Fruit fly (Drosophila melanogaster): ENCODE results near the gene CG31869.

Gene CG31869

dm6 chr2L:10842326-10842725 is 41.4 kb upstream of the CG31869 start, which contains the start of gene CG6700:
CG6700 (minus strand) TSS chr2L:10842597.
- TF ChIP-seq stwl (tag; optimal IDR thresholded peaks at IDR 0.05) (peak; percentile 46), Scr (GFP tag; IDR thresholded peaks at IDR 0.05; ENCODE audit: partially characterized antibody) (peak; percentile 40), nerfin-1 (tag; optimal IDR thresholded peaks at IDR 0.05) (peak; percentile 98), scrt (GFP tag; optimal IDR thresholded peaks at IDR 0.05) (peak; percentile 21), vvl (GFP tag; IDR thresholded peaks at IDR 0.05) (no peak), tna (GFP tag; IDR thresholded peaks at IDR 0.05; ENCODE audit: partially characterized antibody) (0 out of 2 replicates have a peak, but pooled peaks have one; percentile 30), Dref (GFP tag; IDR thresholded peaks at IDR 0.05) (peak; percentile 59), CG15514 (GFP tag; optimal IDR thresholded peaks at IDR 0.05) (peak; percentile 58), CG1647 (GFP tag; optimal IDR thresholded peaks at IDR 0.05) (no peak), CG17829 (tag; optimal IDR thresholded peaks at IDR 0.05) (peak; percentile 9), sim (GFP tag; IDR thresholded peaks at IDR 0.05) (no peak), CG30020 (tag; optimal IDR thresholded peaks at IDR 0.05) (peak; percentile 67), HHEX (GFP tag; optimal IDR thresholded peaks at IDR 0.05) (no peak), Jarid2 (GFP tag; optimal IDR thresholded peaks at IDR 0.05) (no peak), schlank (tag; optimal IDR thresholded peaks at IDR 0.05) (no peak), pfk (GFP tag; optimal IDR thresholded peaks at IDR 0.05) (peak; percentile 90), MESR4 (GFP tag; optimal IDR thresholded peaks at IDR 0.05) (peak; percentile 98), CG17612 (GFP tag; IDR thresholded peaks at IDR 0.05) (no peak), CG11398 (GFP tag; optimal IDR thresholded peaks at IDR 0.05) (no peak), ham (GFP tag; IDR thresholded peaks at IDR 0.05) (no peak), bab2 (GFP tag; optimal IDR thresholded peaks at IDR 0.05) (no peak), trem (tag; optimal IDR thresholded peaks at IDR 0.05) (peak; percentile 55), psq (GFP tag; optimal IDR thresholded peaks at IDR 0.05) (peak; percentile 11), Max (GFP tag; optimal IDR thresholded peaks at IDR 0.05) (peak; percentile 11), CG12744 (GFP tag; optimal IDR thresholded peaks at IDR 0.05) (no peak), insv (GFP tag; optimal IDR thresholded peaks at IDR 0.05) (peak in 1 of 2 experiments; percentile 9), Xbp1 (GFP tag; optimal IDR thresholded peaks at IDR 0.05) (no peak), YL-1 (GFP tag; optimal IDR thresholded peaks at IDR 0.05) (peak; percentile 98), CG31441 (GFP tag; IDR thresholded peaks at IDR 0.05) (no peak), Neu2 (GFP tag; optimal IDR thresholded peaks at IDR 0.05; ENCODE audit: borderline replicate concordance) (no peak), CG34376 (GFP tag; optimal IDR thresholded peaks at IDR 0.05) (peak; percentile 55), kah (GFP tag; optimal IDR thresholded peaks at IDR 0.05) (no peak), CG3995 (GFP tag; optimal IDR thresholded peaks at IDR 0.05) (peak; percentile 20), CG11695 (GFP tag; IDR thresholded peaks at IDR 0.05) (peak; percentile 42; the same call in 2 of the 3 replicates), HmgZ (tag; optimal IDR thresholded peaks at IDR 0.05) (peak; percentile 30), CG2199 (GFP tag; IDR thresholded peaks at IDR 0.05) (no peak), cg (GFP tag; optimal IDR thresholded peaks at IDR 0.05) (peak; percentile 88), onecut (GFP tag; IDR thresholded peaks at IDR 0.05) (peak; percentile 93), Fer1 (GFP tag; optimal IDR thresholded peaks at IDR 0.05) (peak; percentile 47), hkb (optimal IDR thresholded peaks at IDR 0.05) (no peak), hkb (GFP tag; IDR thresholded peaks at IDR 0.05) (0 out of 2 replicates have a peak, but pooled peaks have one; percentile 17), CG6175 (GFP tag; IDR thresholded peaks at IDR 0.05) (no peak), CG31224 (GFP tag; IDR thresholded peaks at IDR 0.05) (no peak), CG11085 (GFP tag; IDR thresholded peaks at IDR 0.05) (no peak), CG12659 (GFP tag; optimal IDR thresholded peaks at IDR 0.05) (peak; percentile 66), CG10543 (GFP tag; optimal IDR thresholded peaks at IDR 0.05) (no peak), kay (GFP tag; optimal IDR thresholded peaks at IDR 0.05) (peak; percentile 63), CG2116 (GFP tag; optimal IDR thresholded peaks at IDR 0.05) (peak; percentile 42), Sry-δ (GFP tag; optimal IDR thresholded peaks at IDR 0.05) (peak; percentile 33), CG34422 (GFP tag; IDR thresholded peaks at IDR 0.05) (peak; percentile 50; the same call in 1 of the 3 replicates), CG8478 (optimal IDR thresholded peaks at IDR 0.05) (no peak), CG6689 (GFP tag; IDR thresholded peaks at IDR 0.05) (no peak)
